Worm (Caenorhabditis elegans) whole organism, L1 larva: ENCODE measurements around the gene B0212.3.

ENCODE experiments used
- C16A3.4 ChIP-seq: fragments of 150-350 bp; optimal IDR thresholded peaks from 2 replicates; lab custom pipeline; 2014; ENCODE audit warnings: missing biosample characterization, missing genetic modification characterization
- Y116A8C.19 ChIP-seq: sonication (generic microtip); optimal IDR thresholded peaks from 2 replicates; lab custom pipeline; 2016; ENCODE audit warnings: missing compliant biosample characterization, missing genetic modification characterization, borderline replicate concordance
- alr-1 ChIP-seq: fragments of 200-800 bp; sonication (Bioruptor generic); optimal IDR thresholded peaks from 2 replicates; lab custom pipeline; 2018; ENCODE audit warnings: borderline replicate concordance, mild to moderate bottlenecking, missing genetic modification characterization, missing compliant biosample characterization
- blmp-1 ChIP-seq: fragments of 150-350 bp; optimal IDR thresholded peaks from 2 replicates; lab custom pipeline; 2014; ENCODE audit warnings: missing biosample characterization, missing genetic modification characterization
- ceh-88 ChIP-seq: fragments of 200-800 bp; sonication (Bioruptor generic); IDR thresholded peaks from 2 replicates; pipeline ENCODE4 v1.3.6; 2022; ENCODE audit warnings: missing genetic modification characterization, missing compliant biosample characterization
- dsc-1 ChIP-seq: sonication (generic microtip); optimal IDR thresholded peaks from 2 replicates; lab custom pipeline; 2016; ENCODE audit warnings: mild to moderate bottlenecking, missing genetic modification characterization, missing compliant biosample characterization
- efl-1 ChIP-seq, 4 experiments: fragments of 150-350 bp; optimal IDR thresholded peaks in 3 of 4; peaks in 1 of 4; 1 replicate in 1 of 4; 2 replicates in 3 of 4; lab custom pipeline; 2014; ENCODE audit warnings: missing biosample characterization in 2 of 4, missing genetic modification characterization in 2 of 4, missing genetic modification reagents in 2 of 4
- elt-3 ChIP-seq, 6 experiments: fragments of 150-350 bp in 1 of 6; sonication (generic microtip); optimal IDR thresholded peaks; 2 replicates each; lab custom pipeline; 2017 to 2018; ENCODE audit warnings: missing biosample characterization in 6 of 6, missing genetic modification characterization in 6 of 6, inconsistent platforms in 1 of 6
- ets-5 ChIP-seq: fragments of 200-800 bp; sonication (Bioruptor generic); IDR thresholded peaks from 2 replicates; pipeline ENCODE4 v1.3.6; 2022; ENCODE audit warnings: missing genetic modification characterization, missing compliant biosample characterization
- fkh-10 ChIP-seq: sonication (generic microtip); optimal IDR thresholded peaks from 2 replicates; lab custom pipeline; 2017; ENCODE audit warnings: missing biosample characterization, missing genetic modification reagents, missing genetic modification characterization
- hlh-17 ChIP-seq: fragments of 200-800 bp; sonication (Bioruptor generic); optimal IDR thresholded peaks from 2 replicates; lab custom pipeline; 2018; ENCODE audit warnings: missing genetic modification characterization, mild to moderate bottlenecking, missing compliant biosample characterization, moderate library complexity, borderline replicate concordance
- hlh-4 ChIP-seq: sonication (generic microtip); optimal IDR thresholded peaks from 2 replicates; lab custom pipeline; 2016; ENCODE audit warnings: mild to moderate bottlenecking, missing genetic modification characterization, missing compliant biosample characterization
- lin-13 ChIP-seq: fragments of 150-350 bp; optimal IDR thresholded peaks from 2 replicates; lab custom pipeline; 2014; ENCODE audit warnings: missing biosample characterization, missing genetic modification reagents, missing genetic modification characterization
- lin-15B ChIP-seq: fragments of 150-350 bp; sonication (generic microtip); optimal IDR thresholded peaks from 3 replicates; lab custom pipeline; 2014; ENCODE audit warnings: missing biosample characterization, missing genetic modification characterization
- nhr-12 ChIP-seq: sonication (generic microtip); optimal IDR thresholded peaks from 2 replicates; lab custom pipeline; 2017; ENCODE audit warnings: missing biosample characterization, missing genetic modification characterization
- nhr-19 ChIP-seq: fragments of 200-800 bp; sonication (Bioruptor generic); conservative IDR thresholded peaks from 2 replicates; pipeline ENCODE4 v1.3.6; 2022; ENCODE audit warnings: missing genetic modification characterization, missing compliant biosample characterization
- nhr-28 ChIP-seq: fragments of 150-350 bp; optimal IDR thresholded peaks from 2 replicates; lab custom pipeline; 2014; ENCODE audit warnings: missing biosample characterization, missing genetic modification characterization
- nhr-84 ChIP-seq: sonication (generic microtip); optimal IDR thresholded peaks from 2 replicates; lab custom pipeline; 2017; ENCODE audit warnings: missing biosample characterization, missing genetic modification characterization
- nhr-85 ChIP-seq: sonication (generic microtip); peaks from one replicate; lab custom pipeline; 2016; ENCODE audit warnings: missing genetic modification characterization, inconsistent platforms, missing compliant biosample characterization
- nhr-90 ChIP-seq: sonication (generic microtip); optimal IDR thresholded peaks from 2 replicates; lab custom pipeline; 2016; ENCODE audit warnings: mild to moderate bottlenecking, missing genetic modification characterization, missing compliant biosample characterization; ENCODE audit not compliant: poor library complexity
- pax-3 ChIP-seq: fragments of 200-800 bp; sonication (Bioruptor generic); optimal IDR thresholded peaks from 2 replicates; lab custom pipeline; 2018; ENCODE audit warnings: mild to moderate bottlenecking, missing genetic modification characterization, moderate library complexity, missing compliant biosample characterization
- sup-37 ChIP-seq: fragments of 200-800 bp; sonication (Bioruptor generic); optimal IDR thresholded peaks from 2 replicates; lab custom pipeline; 2018; ENCODE audit warnings: mild to moderate bottlenecking, missing genetic modification characterization, missing compliant biosample characterization
- tbx-2 ChIP-seq: sonication (generic microtip); optimal IDR thresholded peaks from 2 replicates; lab custom pipeline; 2016; ENCODE audit warnings: missing genetic modification characterization, missing compliant biosample characterization
- unc-30 ChIP-seq: sonication (generic microtip); optimal IDR thresholded peaks from 2 replicates; lab custom pipeline; 2017; ENCODE audit warnings: missing biosample characterization, missing genetic modification characterization
- unc-98 ChIP-seq: fragments of 200-800 bp; sonication (Bioruptor generic); IDR thresholded peaks from 2 replicates; pipeline ENCODE4 v1.3.6; 2022; ENCODE audit warnings: missing genetic modification characterization, missing compliant biosample characterization
- ztf-11 ChIP-seq, 2 experiments: sonication (generic microtip); optimal IDR thresholded peaks; 2 replicates each; lab custom pipeline; 2016 to 2017; ENCODE audit warnings: missing genetic modification characterization in 2 of 2, missing biosample characterization in 1 of 2, missing compliant biosample characterization in 1 of 2
- ztf-4 ChIP-seq: fragments of 150-350 bp; optimal IDR thresholded peaks from 2 replicates; lab custom pipeline; 2014; ENCODE audit warnings: missing biosample characterization, missing genetic modification characterization

Gene B0212.3

DNA sequence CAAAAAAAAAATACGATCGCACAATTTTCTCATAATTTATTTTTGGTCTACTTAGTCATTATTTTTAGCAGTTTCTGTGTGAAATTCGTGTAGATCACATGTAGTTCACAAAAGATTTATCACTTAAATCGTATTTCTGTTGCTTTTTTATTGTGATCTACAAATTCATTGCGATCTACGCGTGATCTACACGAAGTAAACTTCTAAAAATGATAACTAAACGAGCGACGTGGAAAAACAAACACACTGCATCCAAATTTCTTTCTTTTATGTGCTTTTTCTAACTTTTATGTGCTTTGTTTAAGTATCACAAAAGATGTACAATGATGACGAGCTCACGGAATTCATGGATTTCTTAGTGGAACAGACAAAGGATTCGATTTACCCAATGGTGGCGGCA, at the start of gene B0212.3:
Gene B0212.3 (plus strand): TSS at position 301 of the 400 bp plus-strand sequence.
- TF ChIP-seq ceh-88 (GFP tag; lab: Robert Waterston, UW), result no peak

ce11 chrIV:3491477-3491876, 48.5 kb upstream of the B0212.3 start, which contains the start of gene srz-78:
srz-78 (plus strand) TSS chrIV:3491777.
- TF ChIP-seq fkh-10 (GFP tag; lab: Kevin White, UChicago) (no peak), alr-1 (tag; lab: Kevin White, UChicago) (no peak), efl-1 (optimal IDR thresholded peaks at IDR 0.05; lab: Kevin White, UChicago) (no peak), efl-1 (GFP tag; optimal IDR thresholded peaks at IDR 0.05 in 1 of 2; lab: Kevin White, UChicago) (peak in 1 of 2 experiments; percentile 32)

DNA sequence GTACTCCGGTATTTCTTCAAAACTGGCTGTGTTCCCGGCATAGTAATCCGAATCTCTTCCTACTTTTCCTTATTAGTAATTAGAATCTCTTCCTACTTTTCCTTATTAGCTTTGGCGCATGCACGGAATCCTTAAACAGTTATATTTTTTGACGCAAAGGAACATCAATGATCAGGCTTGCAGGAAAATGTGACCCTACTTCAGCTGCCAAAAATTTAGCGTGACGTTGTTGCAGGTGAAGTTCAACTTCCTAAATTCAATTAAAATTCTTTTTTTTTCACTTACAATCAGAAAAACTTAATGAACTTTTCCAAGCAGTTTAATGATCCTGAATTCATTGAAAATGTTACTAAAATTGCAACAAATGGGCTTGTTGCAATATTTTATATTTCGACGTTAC, 46.7 kb upstream of the B0212.3 start, which contains the start of gene srz-79:
Gene srz-79 (plus strand): TSS at position 301 of the 400 bp plus-strand sequence.
- peak; percentile 41 for TF ChIP-seq hlh-4 (tag; lab: Kevin White, UChicago)
- TF ChIP-seq nhr-84 (tag; lab: Kevin White, UChicago), result no peak

ce11 chrIV:3496358-3496757, 43.6 kb upstream of the B0212.3 start, which contains the start of gene C09G12.17:
C09G12.17 (minus strand) TSS chrIV:3496458.
- TF ChIP-seq C16A3.4 (tag; lab: Kevin White, UChicago) (no peak), nhr-85 (tag; lab: Kevin White, UChicago) (no peak), Y116A8C.19 (no peak), nhr-19 (no peak), elt-3 (tag; optimal IDR thresholded peaks at IDR 0.05; lab: Kevin White, UChicago) (no peak), nhr-90 (tag; lab: Kevin White, UChicago) (no peak), ztf-11 (tag; optimal IDR thresholded peaks at IDR 0.05; lab: Kevin White, UChicago) (no peak), efl-1 (optimal IDR thresholded peaks at IDR 0.05; lab: Kevin White, UChicago) (no peak), efl-1 (GFP tag; optimal IDR thresholded peaks at IDR 0.05 in 1 of 2; lab: Kevin White, UChicago) (no peak), ceh-88 (GFP tag; lab: Robert Waterston, UW) (no peak), lin-15B (no peak), unc-98 (GFP tag; lab: Robert Waterston, UW) (no peak)

- TF ChIP-seq ztf-4 (no peak), tbx-2 (tag; lab: Kevin White, UChicago) (no peak), hlh-17 (GFP tag; lab: Kevin White, UChicago) (no peak), pax-3 (tag; lab: Kevin White, UChicago) (no peak), lin-13 (GFP tag; lab: Kevin White, UChicago) (no peak)
These were observed 42.1 kb upstream of the B0212.3 start, which contains the start of gene ceh-53 for ce11 chrIV:3497909-3498308. ceh-53 (plus strand) TSS chrIV:3498209.

DNA sequence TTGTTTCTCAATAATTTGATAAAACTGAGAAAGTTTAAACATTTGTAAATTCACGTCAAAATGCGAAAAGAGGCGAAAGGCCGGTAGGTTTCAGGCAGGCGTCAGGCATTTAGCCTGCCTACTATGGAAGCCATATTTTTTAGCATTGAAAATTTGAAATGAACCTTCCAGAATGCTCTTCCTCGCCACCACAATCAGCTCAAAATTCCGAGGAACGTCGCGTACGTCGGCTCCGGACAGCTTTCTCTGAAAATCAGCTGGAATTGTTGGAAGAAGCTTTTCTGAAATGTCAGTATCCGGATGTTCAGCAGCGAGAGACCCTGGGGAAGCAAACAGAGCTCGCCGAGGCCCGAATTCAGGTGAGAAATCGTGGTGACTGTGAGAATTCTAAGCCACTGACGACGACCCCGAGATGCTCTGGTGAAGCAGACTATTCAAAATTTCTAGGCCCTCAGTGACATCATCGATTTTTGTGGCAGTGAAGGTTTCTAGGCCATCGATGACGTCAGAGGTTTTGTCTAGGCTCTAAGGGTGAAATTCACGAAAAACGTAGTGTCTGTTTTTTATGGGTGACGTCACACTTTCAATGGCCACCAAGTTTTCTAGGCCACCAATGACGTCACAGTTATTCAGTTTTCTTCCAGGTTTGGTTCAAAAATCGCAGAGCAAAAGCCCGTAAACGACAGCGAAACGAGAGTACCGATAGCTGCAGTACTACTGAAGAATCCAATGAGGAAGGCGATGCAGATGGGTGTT, 37.8 kb upstream of the B0212.3 start:
- TF ChIP-seq sup-37 (GFP tag; lab: Kevin White, UChicago) (no peak), unc-30 (no peak), unc-98 (GFP tag; lab: Robert Waterston, UW) (no peak), nhr-28 (tag; lab: Kevin White, UChicago) (no peak), lin-15B (no peak), ets-5 (GFP tag; lab: Robert Waterston, UW) (no peak), nhr-85 (tag; lab: Kevin White, UChicago) (no peak), C16A3.4 (tag; lab: Kevin White, UChicago) (no peak), nhr-84 (tag; lab: Kevin White, UChicago) (no peak), nhr-12 (tag; lab: Kevin White, UChicago) (no peak), ztf-11 (tag; optimal IDR thresholded peaks at IDR 0.05; lab: Kevin White, UChicago) (no peak), blmp-1 (tag; lab: Kevin White, UChicago) (no peak), dsc-1 (no peak)
